Worm (Caenorhabditis elegans): ENCODE results near the gene C55A1.4.

ce11 chrV:15638853-15639252, 4.2 kb downstream of the C55A1.4 start, which contains the start of gene srz-44:
- TF ChIP-seq W03F9.2 (tag; optimal IDR thresholded peaks at IDR 0.05): no peak
- no peak for TF ChIP-seq dao-5 (tag; optimal IDR thresholded peaks at IDR 0.05)
